Fruit fly (Drosophila melanogaster) whole organism, prepupa: Measurements from ENCODE around the gene CG12224.
A peak's percentile ranks its signal among the peaks of the same experiment; 100 is the strongest.

Experiments
- CG10631 ChIP-seq: fragments of 200-800 bp; sonication (Bioruptor generic); optimal IDR thresholded peaks from 2 replicates; lab custom pipeline; 2016; ENCODE audit warnings: missing biosample characterization, missing genetic modification characterization
- CG10669 ChIP-seq: fragments of 200-800 bp; sonication (Bioruptor generic); optimal IDR thresholded peaks from 3 replicates; lab custom pipeline; 2018; ENCODE audit warnings: missing biosample characterization, mild to moderate bottlenecking, missing genetic modification characterization, moderate library complexity
- CG11294 ChIP-seq: fragments of 200-800 bp; sonication (Bioruptor generic); IDR thresholded peaks from 2 replicates; pipeline ENCODE4 v1.3.6; 2022; ENCODE audit warnings: missing biosample characterization, missing genetic modification characterization
- CG11762 ChIP-seq: fragments of 200-800 bp; sonication (Bioruptor generic); optimal IDR thresholded peaks from 3 replicates; lab custom pipeline; 2016; ENCODE audit warnings: missing biosample characterization, missing genetic modification characterization; ENCODE audit not compliant: insufficient read depth
- CG15336 ChIP-seq: fragments of 200-800 bp; sonication (Bioruptor generic); IDR thresholded peaks from 2 replicates; pipeline ENCODE4 v1.3.6; 2022; ENCODE audit warnings: missing biosample characterization, missing genetic modification characterization
- CG1621 ChIP-seq: fragments of 200-800 bp; sonication (Bioruptor generic); optimal IDR thresholded peaks from 3 replicates; lab custom pipeline; 2018; ENCODE audit warnings: missing biosample characterization, mild to moderate bottlenecking, missing genetic modification characterization
- CG16779 ChIP-seq: fragments of 200-800 bp; sonication (Bioruptor generic); optimal IDR thresholded peaks from 3 replicates; lab custom pipeline; 2017; ENCODE audit warnings: missing biosample characterization, mild to moderate bottlenecking, missing genetic modification characterization
- CG31627 ChIP-seq: fragments of 200-800 bp; sonication (Bioruptor generic); optimal IDR thresholded peaks from 3 replicates; lab custom pipeline; 2016; ENCODE audit warnings: missing biosample characterization, missing genetic modification characterization
- CG34406 ChIP-seq: fragments of 200-800 bp; sonication (Bioruptor generic); optimal IDR thresholded peaks from 3 replicates; lab custom pipeline; 2016; ENCODE audit warnings: missing biosample characterization, missing genetic modification characterization
- CG3919 ChIP-seq: fragments of 200-800 bp; sonication (Bioruptor generic); optimal IDR thresholded peaks from 3 replicates; lab custom pipeline; 2016; ENCODE audit warnings: missing biosample characterization, missing genetic modification characterization
- CG6163 ChIP-seq: fragments of 200-800 bp; sonication (Bioruptor generic); IDR thresholded peaks from 3 replicates; pipeline ENCODE4 v1.3.6; 2022; ENCODE audit warnings: missing biosample characterization, missing genetic modification characterization
- CG6792 ChIP-seq: fragments of 200-800 bp; sonication (Bioruptor generic); optimal IDR thresholded peaks from 3 replicates; lab custom pipeline; 2016; ENCODE audit warnings: missing biosample characterization, missing genetic modification characterization
- CG6808 ChIP-seq: fragments of 200-800 bp; sonication (Bioruptor generic); optimal IDR thresholded peaks from 3 replicates; lab custom pipeline; 2017; ENCODE audit warnings: missing biosample characterization, missing genetic modification characterization, mild to moderate bottlenecking, moderate library complexity, missing genetic modification reagents
- CG6854 ChIP-seq: fragments of 200-800 bp; sonication (Bioruptor generic); optimal IDR thresholded peaks from 2 replicates; lab custom pipeline; 2017; ENCODE audit warnings: missing biosample characterization, mild to moderate bottlenecking, missing genetic modification characterization
- CG7368 ChIP-seq: fragments of 200-800 bp; sonication (Bioruptor generic); optimal IDR thresholded peaks from 3 replicates; lab custom pipeline; 2016; ENCODE audit warnings: missing biosample characterization, missing genetic modification characterization
- CG8119 ChIP-seq: fragments of 200-800 bp; sonication (Bioruptor generic); IDR thresholded peaks from 3 replicates; pipeline ENCODE4 v1.3.6; 2022; ENCODE audit warnings: missing biosample characterization, missing genetic modification characterization
- CG8319 ChIP-seq: fragments of 200-800 bp; sonication (Bioruptor generic); optimal IDR thresholded peaks from 3 replicates; lab custom pipeline; 2016; ENCODE audit warnings: missing biosample characterization, missing genetic modification characterization
- CG8632 ChIP-seq: fragments of 200-800 bp; sonication (Bioruptor generic); optimal IDR thresholded peaks from 3 replicates; lab custom pipeline; 2016; ENCODE audit warnings: missing biosample characterization, missing genetic modification characterization
- CG9139 ChIP-seq: fragments of 200-800 bp; sonication (Bioruptor generic); optimal IDR thresholded peaks from 3 replicates; lab custom pipeline; 2017; ENCODE audit warnings: missing biosample characterization, mild to moderate bottlenecking, missing genetic modification characterization
- Eip78C ChIP-seq: fragments of 200-800 bp; sonication (Bioruptor generic); peaks from one replicate; lab custom pipeline; 2016; ENCODE audit warnings: missing biosample characterization, missing genetic modification characterization
- Eip93F ChIP-seq: fragments of 200-800 bp; sonication (Bioruptor generic); optimal IDR thresholded peaks from 2 replicates; lab custom pipeline; 2016; ENCODE audit warnings: missing biosample characterization, mild to moderate bottlenecking, missing genetic modification characterization
- Ets21C ChIP-seq: fragments of 200-800 bp; sonication (Bioruptor generic); optimal IDR thresholded peaks from 3 replicates; lab custom pipeline; 2016; ENCODE audit warnings: missing biosample characterization, missing genetic modification characterization
- Ets96B ChIP-seq: fragments of 200-800 bp; optimal IDR thresholded peaks from 2 replicates; lab custom pipeline; 2019; ENCODE audit warnings: missing biosample characterization, mild to moderate bottlenecking, missing genetic modification characterization, moderate library complexity
- Gug ChIP-seq: fragments of 200-800 bp; sonication (Bioruptor generic); IDR thresholded peaks from 2 replicates; pipeline ENCODE4 v1.3.6; 2022; ENCODE audit warnings: missing biosample characterization, missing genetic modification characterization
- Hr4 ChIP-seq: fragments of 200-800 bp; sonication (Bioruptor generic); optimal IDR thresholded peaks from 3 replicates; lab custom pipeline; 2016; ENCODE audit warnings: missing biosample characterization, missing genetic modification characterization
- Met ChIP-seq: fragments of 200-800 bp; sonication (Bioruptor generic); optimal IDR thresholded peaks from 3 replicates; lab custom pipeline; 2016; ENCODE audit warnings: missing biosample characterization, missing genetic modification characterization
- OdsH ChIP-seq: fragments of 200-800 bp; sonication (Bioruptor generic); optimal IDR thresholded peaks from 3 replicates; lab custom pipeline; 2016; ENCODE audit warnings: missing biosample characterization, missing genetic modification characterization
- Smox ChIP-seq: fragments of 200-800 bp; sonication (Bioruptor generic); optimal IDR thresholded peaks from 3 replicates; lab custom pipeline; 2016; ENCODE audit warnings: missing biosample characterization, missing genetic modification characterization
- Sox102F ChIP-seq: fragments of 200-800 bp; sonication (Bioruptor generic); optimal IDR thresholded peaks from 2 replicates; lab custom pipeline; 2016; ENCODE audit warnings: missing biosample characterization, mild to moderate bottlenecking, missing genetic modification characterization
- Sox14 ChIP-seq: fragments of 200-800 bp; sonication (Bioruptor generic); optimal IDR thresholded peaks from 3 replicates; lab custom pipeline; 2016; ENCODE audit warnings: missing biosample characterization, missing genetic modification characterization
- Sox15 ChIP-seq: fragments of 200-800 bp; sonication (Bioruptor generic); optimal IDR thresholded peaks from 3 replicates; lab custom pipeline; 2016; ENCODE audit warnings: missing biosample characterization, missing genetic modification characterization
- achi ChIP-seq: fragments of 200-800 bp; sonication (Bioruptor generic); optimal IDR thresholded peaks from 3 replicates; lab custom pipeline; 2016; ENCODE audit warnings: missing biosample characterization, missing genetic modification characterization
- acj6 ChIP-seq: fragments of 200-800 bp; sonication (Bioruptor generic); optimal IDR thresholded peaks from 3 replicates; lab custom pipeline; 2016; ENCODE audit warnings: missing biosample characterization, missing genetic modification characterization
- cyc ChIP-seq: fragments of 200-800 bp; sonication (Bioruptor generic); optimal IDR thresholded peaks from 3 replicates; lab custom pipeline; 2016; ENCODE audit warnings: missing biosample characterization, missing genetic modification characterization
- dac ChIP-seq: fragments of 200-800 bp; sonication (Bioruptor generic); optimal IDR thresholded peaks from 2 replicates; lab custom pipeline; 2017; ENCODE audit warnings: missing biosample characterization, mild to moderate bottlenecking, missing genetic modification characterization
- dsx ChIP-seq: fragments of 200-800 bp; optimal IDR thresholded peaks from 3 replicates; lab custom pipeline; 2019; ENCODE audit warnings: missing biosample characterization, mild to moderate bottlenecking, missing genetic modification characterization, moderate library complexity; ENCODE audit not compliant: poor library complexity, severe bottlenecking
- fd85E ChIP-seq: fragments of 200-800 bp; sonication (Bioruptor generic); optimal IDR thresholded peaks from 3 replicates; lab custom pipeline; 2016; ENCODE audit warnings: missing biosample characterization, missing genetic modification characterization
- fkh ChIP-seq: fragments of 200-800 bp; sonication (Bioruptor generic); optimal IDR thresholded peaks from 3 replicates; lab custom pipeline; 2017; ENCODE audit warnings: missing biosample characterization, mild to moderate bottlenecking, missing genetic modification characterization, moderate library complexity
- lz ChIP-seq: fragments of 200-800 bp; sonication (Bioruptor generic); optimal IDR thresholded peaks from 3 replicates; lab custom pipeline; 2016; ENCODE audit warnings: missing biosample characterization, missing genetic modification characterization
- salr ChIP-seq, 2 experiments: fragments of 200-800 bp; sonication (Bioruptor generic); optimal IDR thresholded peaks; 3 replicates each; lab custom pipeline; 2016 to 2018; ENCODE audit warnings: missing biosample characterization in 2 of 2, missing genetic modification characterization in 2 of 2, mild to moderate bottlenecking in 1 of 2
- spab ChIP-seq: fragments of 200-800 bp; sonication (Bioruptor generic); optimal IDR thresholded peaks from 2 replicates; lab custom pipeline; 2017; ENCODE audit warnings: missing biosample characterization, mild to moderate bottlenecking, missing genetic modification characterization, missing genetic modification reagents
- ss ChIP-seq, 2 experiments: fragments of 200-800 bp; sonication (Bioruptor generic); optimal IDR thresholded peaks; 2 replicates in 1 of 2; 3 replicates in 1 of 2; lab custom pipeline; 2017 to 2018; ENCODE audit warnings: mild to moderate bottlenecking in 2 of 2, missing biosample characterization in 2 of 2, missing genetic modification characterization in 2 of 2, moderate library complexity in 1 of 2
- svp ChIP-seq: fragments of 200-800 bp; sonication (Bioruptor generic); peaks from one replicate; lab custom pipeline; 2016; ENCODE audit warnings: missing biosample characterization, missing genetic modification characterization
- vri ChIP-seq: fragments of 200-800 bp; sonication (Bioruptor generic); optimal IDR thresholded peaks from 3 replicates; lab custom pipeline; 2016; ENCODE audit warnings: missing biosample characterization, mild to moderate bottlenecking, missing genetic modification characterization

Gene CG12224

DNA sequence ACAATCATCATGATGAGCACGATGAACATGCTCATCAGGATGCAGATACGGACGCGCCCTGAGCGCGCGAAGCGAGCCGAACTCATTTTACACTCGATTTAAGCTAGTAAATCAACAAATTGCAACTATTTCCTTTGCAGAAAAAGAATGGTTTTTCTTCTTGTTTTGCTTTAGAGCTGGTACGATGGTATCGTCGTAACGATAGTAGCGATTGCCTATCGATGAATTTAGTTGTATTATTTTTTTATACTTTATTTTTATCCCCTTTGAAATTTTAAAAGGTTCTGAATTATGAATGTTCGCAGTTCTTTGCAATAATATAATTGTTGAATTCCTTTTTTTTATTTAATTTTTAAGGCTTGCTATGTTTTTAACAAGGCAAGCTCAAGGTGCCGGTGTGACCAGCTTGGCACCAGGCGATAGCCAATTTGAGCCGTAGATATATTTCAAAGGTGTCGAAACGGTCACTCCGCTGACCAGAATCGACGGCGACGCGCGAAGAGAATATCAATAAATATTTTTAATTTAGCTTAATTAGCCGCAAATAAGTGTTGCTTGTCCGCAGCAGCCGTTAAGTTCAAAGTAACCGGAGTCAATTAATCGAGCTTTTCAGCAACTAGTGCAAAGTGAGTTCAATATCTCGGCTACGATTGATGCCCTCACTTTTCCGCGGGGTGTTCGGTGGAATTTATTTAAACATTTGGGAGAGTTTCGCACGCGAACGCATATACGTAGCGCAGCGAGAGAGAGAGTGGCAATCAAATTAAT is 14.4 kb downstream of the CG12224 start, which contains the start of the genes CG12213 and GC1 (continued):
- peak in 1 of 2 experiments; percentile 11 for TF ChIP-seq ss (GFP tag; optimal IDR thresholded peaks at IDR 0.05; lab: Kevin White, UChicago)
- TF ChIP-seq CG6808 (GFP tag; lab: Kevin White, UChicago) = peak; percentile 9
- TF ChIP-seq CG8632 (GFP tag; lab: Kevin White, UChicago) = no peak
- no peak for TF ChIP-seq CG11294
- TF ChIP-seq CG31627 (GFP tag; lab: Kevin White, UChicago) = peak; percentile 16
- TF ChIP-seq CG9139 = no peak
- peak; percentile 33 for TF ChIP-seq CG3919 (GFP tag; lab: Kevin White, UChicago)
- no peak for TF ChIP-seq Sox15 (GFP tag; lab: Kevin White, UChicago)
- TF ChIP-seq acj6 (GFP tag; lab: Kevin White, UChicago) = no peak

DNA sequence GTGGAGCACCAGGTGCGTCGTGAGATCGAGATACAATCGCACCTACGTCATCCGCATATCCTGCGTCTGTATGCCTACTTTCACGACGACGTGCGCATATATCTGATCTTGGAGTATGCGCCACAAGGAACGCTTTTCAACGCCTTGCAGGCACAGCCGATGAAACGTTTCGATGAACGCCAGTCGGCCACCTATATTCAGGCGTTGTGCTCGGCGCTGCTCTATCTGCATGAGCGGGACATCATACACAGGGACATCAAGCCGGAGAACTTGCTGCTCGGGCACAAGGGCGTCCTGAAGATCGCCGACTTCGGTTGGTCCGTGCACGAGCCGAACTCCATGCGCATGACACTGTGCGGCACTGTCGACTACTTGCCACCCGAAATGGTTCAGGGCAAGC is 17.9 kb downstream of the CG12224 start:
- no peak for TF ChIP-seq Ets21C (GFP tag; lab: Kevin White, UChicago)
- TF ChIP-seq fd85E (GFP tag; lab: Kevin White, UChicago) = no peak
- TF ChIP-seq CG8632 (GFP tag; lab: Kevin White, UChicago) = no peak
- no peak for TF ChIP-seq Hr4
- no peak for TF ChIP-seq cyc (GFP tag; lab: Kevin White, UChicago)
- no peak for TF ChIP-seq CG8319 (GFP tag; lab: Kevin White, UChicago)
- no peak for TF ChIP-seq CG6163
- TF ChIP-seq CG8119 (GFP tag; lab: Robert Waterston, UW) = no peak
- TF ChIP-seq CG11762 (GFP tag; lab: Kevin White, UChicago) = no peak
- TF ChIP-seq Eip78C (GFP tag; lab: Kevin White, UChicago) = no peak
- TF ChIP-seq Gug (GFP tag; lab: Robert Waterston, UW) = no peak
- no peak for TF ChIP-seq vri (GFP tag; lab: Kevin White, UChicago)
- no peak for TF ChIP-seq spab
- TF ChIP-seq Smox (GFP tag; lab: Kevin White, UChicago) = no peak
- no peak for TF ChIP-seq CG31627 (GFP tag; lab: Kevin White, UChicago)
- no peak for TF ChIP-seq Sox14 (GFP tag; lab: Kevin White, UChicago)

DNA sequence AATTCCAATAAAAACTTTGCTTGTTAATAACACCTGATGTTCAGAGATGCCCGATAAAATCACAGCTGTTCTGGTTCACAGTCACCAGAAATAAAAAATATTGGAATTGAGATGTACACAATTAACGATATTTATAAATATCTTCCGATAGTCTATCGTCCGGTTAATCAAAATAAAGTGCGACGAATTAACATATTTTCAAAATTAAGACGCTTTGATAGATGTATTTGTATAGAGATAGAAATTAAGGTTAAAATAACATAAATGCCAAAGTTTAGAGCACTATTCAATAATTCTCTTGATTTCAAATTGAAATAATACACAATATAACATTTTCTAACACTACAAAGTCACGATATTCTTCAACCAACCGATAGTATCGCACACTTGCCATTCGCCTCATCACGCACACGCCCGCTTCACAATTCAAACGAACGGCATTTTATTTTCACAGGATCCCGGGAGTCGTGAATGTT is 19.1 kb downstream of the CG12224 start, which contains the start of the genes CG3281 and aurA:
Gene CG3281 (minus strand): TSS at position 67 of the 476 bp plus-strand sequence.
Gene aurA (plus strand): TSS at position 386 of the 476 bp plus-strand sequence.
- peak; percentile 46 for TF ChIP-seq CG6792 (GFP tag; lab: Kevin White, UChicago)
- TF ChIP-seq lz (GFP tag; lab: Kevin White, UChicago) = peak; percentile 78
- TF ChIP-seq Eip93F = no peak
- peak; percentile 59 for TF ChIP-seq achi
- peak; percentile 61 for TF ChIP-seq Ets21C (GFP tag; lab: Kevin White, UChicago)
- TF ChIP-seq svp (GFP tag; lab: Kevin White, UChicago) = peak; percentile 79
- TF ChIP-seq Met (GFP tag; lab: Kevin White, UChicago) = no peak
- TF ChIP-seq CG9139 = no peak
- peak; percentile 66 for TF ChIP-seq acj6 (GFP tag; lab: Kevin White, UChicago)
- peak; percentile 18 for TF ChIP-seq dsx (GFP tag; lab: Kevin White, UChicago)
- TF ChIP-seq fkh = no peak
- TF ChIP-seq salr (GFP tag; optimal IDR thresholded peaks at IDR 0.05; lab: Kevin White, UChicago) = peak in 1 of 2 experiments; percentile 8
- TF ChIP-seq CG3919 (GFP tag; lab: Kevin White, UChicago) = no peak
- no peak for TF ChIP-seq CG1621 (tag; lab: Kevin White, UChicago)
- TF ChIP-seq ss (GFP tag; optimal IDR thresholded peaks at IDR 0.05; lab: Kevin White, UChicago) = peak; percentile 9 to 38
- peak; percentile 28; the same call in 1 of the 2 replicates for TF ChIP-seq Gug (GFP tag; lab: Robert Waterston, UW)
- no peak for TF ChIP-seq CG15336 (GFP tag; lab: Robert Waterston, UW)
- TF ChIP-seq dac (GFP tag; lab: Kevin White, UChicago) = peak; percentile 0
- peak; percentile 23; the same call in 1 of the 2 replicates for TF ChIP-seq CG11294
- no peak for TF ChIP-seq CG16779
- peak; percentile 5 for TF ChIP-seq CG7368 (GFP tag; lab: Kevin White, UChicago)
- TF ChIP-seq cyc (GFP tag; lab: Kevin White, UChicago) = peak; percentile 80
- peak; percentile 53 for TF ChIP-seq CG34406
- peak; percentile 70 for TF ChIP-seq OdsH (GFP tag; lab: Kevin White, UChicago)
- no peak for TF ChIP-seq CG6854 (GFP tag; lab: Kevin White, UChicago)
- peak; percentile 5 for TF ChIP-seq CG8632 (GFP tag; lab: Kevin White, UChicago)
- TF ChIP-seq CG10631 (GFP tag; lab: Kevin White, UChicago) = peak; percentile 83
- TF ChIP-seq CG10669 (GFP tag; lab: Kevin White, UChicago) = peak; percentile 44
- TF ChIP-seq Hr4 = peak; percentile 73
- TF ChIP-seq CG31627 (GFP tag; lab: Kevin White, UChicago) = peak; percentile 82
- peak; percentile 32 for TF ChIP-seq CG6808 (GFP tag; lab: Kevin White, UChicago)
- TF ChIP-seq Sox102F (GFP tag; lab: Kevin White, UChicago) = no peak
- TF ChIP-seq Ets96B (tag; lab: Kevin White, UChicago) = peak; percentile 49
- TF ChIP-seq spab = no peak
